Worm (Caenorhabditis elegans) whole organism, L3 larva: ENCODE data around the gene act-1.
"Not testable (repeated sequence)": the region's sequence is repeated elsewhere in the genome, so short reads cannot be mapped to it uniquely, and the experiment has no call there.

Experiments
- egl-27 ChIP-seq: sonication (generic microtip); optimal IDR thresholded peaks from 4 replicates; lab custom pipeline; 2017; ENCODE audit warnings: missing biosample characterization, missing genetic modification reagents, missing genetic modification characterization
- nhr-77 ChIP-seq: fragments of 150-350 bp; optimal IDR thresholded peaks from 2 replicates; lab custom pipeline; 2014; ENCODE audit warnings: missing biosample characterization, missing genetic modification characterization

DNA sequence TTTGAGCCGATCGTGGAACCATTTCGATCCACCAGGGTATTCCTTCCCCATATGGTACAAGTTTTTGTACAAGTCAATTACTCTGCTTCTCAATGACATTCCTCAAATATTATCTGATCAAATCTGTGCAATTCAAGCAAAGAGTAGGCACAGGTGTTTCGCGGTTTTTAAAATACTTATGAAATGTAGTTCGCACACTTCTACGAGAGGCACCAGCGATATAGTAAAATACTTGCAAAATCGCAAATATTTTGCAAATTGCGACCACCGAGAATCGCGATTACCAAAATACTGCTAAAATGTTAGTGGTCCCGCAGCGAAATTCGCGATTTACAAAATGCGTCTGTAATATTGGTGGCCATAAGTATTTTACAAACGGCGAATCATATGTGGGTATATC lies 28.8 kb downstream of the act-1 start, which contains the start of gene Y42A5A.5:
- TF ChIP-seq egl-27, nhr-77 (tag; lab: Kevin White, UChicago): not testable (repeated sequence)
